Worm (Caenorhabditis elegans) whole organism, mixed stage, embryonic: ENCODE data around the gene kat-1.

ENCODE experiments used
- blmp-1 ChIP-seq: fragments of 150-350 bp; optimal IDR thresholded peaks from 2 replicates; lab custom pipeline; 2014; ENCODE audit warnings: missing biosample characterization, missing genetic modification characterization
- elt-1 ChIP-seq: sonication (generic microtip); optimal IDR thresholded peaks from 2 replicates; lab custom pipeline; 2017; ENCODE audit warnings: missing genetic modification characterization, mild to moderate bottlenecking, missing compliant biosample characterization, antibody characterized with exemption, moderate library complexity, borderline replicate concordance; ENCODE audit not compliant: insufficient read depth
- nhr-12 ChIP-seq: fragments of 150-350 bp; optimal IDR thresholded peaks from 2 replicates; lab custom pipeline; 2014; ENCODE audit warnings: missing biosample characterization, missing genetic modification characterization
- nhr-237 ChIP-seq: fragments of 150-350 bp; optimal IDR thresholded peaks from 2 replicates; lab custom pipeline; 2014; ENCODE audit warnings: missing biosample characterization, missing genetic modification characterization
- nhr-76 ChIP-seq: sonication (generic microtip); optimal IDR thresholded peaks from 2 replicates; lab custom pipeline; 2017; ENCODE audit warnings: missing biosample characterization, missing genetic modification characterization
- zip-8 ChIP-seq: fragments of 150-350 bp; optimal IDR thresholded peaks from 2 replicates; lab custom pipeline; 2014; ENCODE audit warnings: missing biosample characterization, missing genetic modification characterization

ce11 chrII:7051778-7052177 lies 21.8 kb upstream of the kat-1 start, which contains the start of gene ZK1127.12:
- TF ChIP-seq blmp-1 (tag; lab: Kevin White, UChicago) (no peak), nhr-76 (tag; lab: Kevin White, UChicago) (no peak), zip-8 (no peak), nhr-237 (tag; lab: Kevin White, UChicago) (no peak), nhr-12 (tag; lab: Kevin White, UChicago) (no peak), elt-1 (no peak)
